Fruit fly (Drosophila melanogaster) S2 (cell line): ENCODE data around the gene VhaAC39-2.

Experiments
- CG8478 ChIP-seq: fragments of >200 bp; optimal IDR thresholded peaks from 2 replicates; lab custom pipeline; 2018
- CTCF ChIP-seq, 2 experiments: fragments of >200 bp; optimal IDR thresholded peaks; 2 replicates each; lab custom pipeline; 2018

DNA sequence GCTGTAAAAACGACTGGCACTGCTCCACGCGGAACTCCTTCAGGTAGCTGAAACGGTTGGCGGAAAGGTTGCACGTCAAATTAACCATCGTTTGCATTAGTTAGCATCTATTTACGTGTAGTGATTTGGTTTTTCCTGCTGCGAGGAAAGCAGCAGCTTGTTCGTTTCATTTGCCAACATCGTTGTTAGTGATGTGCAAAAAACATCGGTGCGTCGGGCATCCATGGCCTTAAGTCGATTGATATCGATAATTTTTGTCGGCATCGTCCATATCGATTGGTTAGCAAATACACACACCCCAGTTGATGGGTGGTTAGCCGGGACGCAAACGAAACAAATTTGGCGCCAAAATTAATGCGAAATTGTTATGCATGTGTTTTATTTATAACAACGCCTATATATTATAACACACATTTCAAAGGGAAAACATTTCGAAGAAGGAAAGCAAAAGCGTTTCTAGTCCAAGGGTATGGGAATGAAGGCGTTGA is 1.4 kb downstream of the VhaAC39-2 start, which contains the start of gene unk:
- TF ChIP-seq CG8478 (lab: Kevin White, UChicago), result no peak
- peak; percentile 78 to 81 for TF ChIP-seq CTCF (optimal IDR thresholded peaks at IDR 0.05; lab: Kevin White, UChicago)
